Worm (Caenorhabditis elegans): ENCODE data around the gene srv-11.

srv-11 gene

DNA sequence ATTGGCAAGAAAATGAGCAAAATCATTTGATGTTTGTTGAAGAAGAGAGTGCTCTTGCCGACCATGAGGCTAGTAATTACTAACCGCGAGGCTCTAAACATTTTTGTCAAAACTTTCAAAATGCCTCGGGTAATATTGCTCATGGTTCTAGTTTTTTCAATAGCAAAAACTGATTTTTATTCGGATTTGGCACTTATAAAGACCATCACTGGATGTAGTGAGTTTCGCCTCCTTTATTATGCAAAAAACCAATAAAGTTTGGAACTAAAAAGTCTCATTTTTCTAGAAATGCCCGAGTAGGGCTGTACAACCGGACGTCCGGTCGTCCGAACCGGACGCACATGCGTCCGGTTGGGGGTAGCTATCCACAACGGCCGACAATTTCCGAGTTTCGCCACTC, 11.6 kb upstream of the srv-11 start, which contains the start of the genes hpa-1 and irld-39:
hpa-1 (minus strand) TSS at position 101 of the 400 bp plus-strand sequence.
irld-39 (plus strand) TSS at position 121 of the 400 bp plus-strand sequence.
- no peak for TF ChIP-seq ztf-11 (tag; optimal IDR thresholded peaks at IDR 0.05)

DNA sequence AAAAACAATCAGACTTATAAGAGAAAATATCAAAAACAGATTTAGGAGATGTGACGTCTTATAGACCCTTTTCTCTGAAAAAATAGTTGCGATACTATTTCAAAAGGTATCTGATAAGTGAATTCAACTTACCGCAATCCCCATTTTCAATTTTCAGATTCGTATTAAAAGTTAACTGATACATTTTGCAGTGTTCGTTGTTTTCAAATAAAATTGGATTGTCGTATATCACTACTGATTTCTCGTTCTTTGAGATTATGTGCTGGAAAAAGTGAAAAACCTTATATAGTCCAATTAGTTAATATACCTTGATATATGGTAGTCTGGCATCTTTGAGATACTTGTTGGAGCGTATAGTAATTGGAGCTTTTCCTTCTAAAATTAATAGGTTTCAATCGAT, 9.0 kb upstream of the srv-11 start:
- TF ChIP-seq lsy-12 (tag; optimal IDR thresholded peaks at IDR 0.05) (no peak), fkh-10 (GFP tag; optimal IDR thresholded peaks at IDR 0.05) (no peak), nhr-67 (tag; optimal IDR thresholded peaks at IDR 0.05) (no peak), ceh-16 (tag; optimal IDR thresholded peaks at IDR 0.05) (no peak), ceh-28 (tag; optimal IDR thresholded peaks at IDR 0.05) (no peak), nhr-237 (tag; optimal IDR thresholded peaks at IDR 0.05) (no peak), nhr-23 (tag; optimal IDR thresholded peaks at IDR 0.05) (no peak), elt-2 (tag; optimal IDR thresholded peaks at IDR 0.05) (no peak), lin-15B (tag; optimal IDR thresholded peaks at IDR 0.05) (no peak), ceh-82 (tag; optimal IDR thresholded peaks at IDR 0.05) (no peak), ama-1 (optimal IDR thresholded peaks at IDR 0.05) (no peak), fos-1 (tag; optimal IDR thresholded peaks at IDR 0.05) (no peak), nhr-28 (tag; optimal IDR thresholded peaks at IDR 0.05) (no peak), sea-2 (GFP tag; optimal IDR thresholded peaks at IDR 0.05) (no peak), daf-12 (tag; optimal IDR thresholded peaks at IDR 0.05) (no peak), snpc-4 (tag; optimal IDR thresholded peaks at IDR 0.05) (no peak), tbx-2 (tag; optimal IDR thresholded peaks at IDR 0.05) (no peak), ztf-11 (tag; optimal IDR thresholded peaks at IDR 0.05) (no peak)

DNA sequence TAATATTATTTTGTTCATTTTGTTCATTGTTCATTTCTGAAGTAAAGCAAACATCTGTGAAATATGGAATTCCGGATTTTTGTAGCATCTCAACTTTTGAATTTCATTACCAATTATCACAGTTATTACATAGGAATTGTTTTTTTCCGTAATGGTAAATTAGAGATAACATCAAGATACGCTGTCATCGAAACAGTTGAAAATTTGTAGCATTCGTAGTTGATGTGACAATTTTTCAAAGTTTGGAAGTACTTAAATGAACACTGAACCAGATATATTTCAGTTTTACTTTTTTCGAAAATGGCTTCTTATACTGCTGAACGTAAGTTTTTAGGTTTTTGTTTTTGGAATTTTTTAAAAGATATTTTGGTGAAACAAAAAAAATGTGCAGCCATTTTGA, 4.3 kb upstream of the srv-11 start, which contains the start of gene H25K10.4:
H25K10.4 (plus strand) TSS at position 301 of the 400 bp plus-strand sequence.
- no peak for TF ChIP-seq nhr-43 (tag; optimal IDR thresholded peaks at IDR 0.05; ENCODE audit: poor library complexity, severe bottlenecking)
- no peak for TF ChIP-seq aly-2 (tag; optimal IDR thresholded peaks at IDR 0.05)
- TF ChIP-seq skn-1 (tag; optimal IDR thresholded peaks at IDR 0.05): no peak
- no peak for TF ChIP-seq nhr-23 (tag; optimal IDR thresholded peaks at IDR 0.05)
- TF ChIP-seq nhr-77 (tag; optimal IDR thresholded peaks at IDR 0.05): no peak
- no peak for TF ChIP-seq ceh-16 (tag; optimal IDR thresholded peaks at IDR 0.05)
- no peak for TF ChIP-seq lin-39 (tag; optimal IDR thresholded peaks at IDR 0.05)
- TF ChIP-seq hmg-11 (tag; optimal IDR thresholded peaks at IDR 0.05): no peak
- no peak for TF ChIP-seq fos-1 (tag; optimal IDR thresholded peaks at IDR 0.05)
- TF ChIP-seq ztf-4 (tag; optimal IDR thresholded peaks at IDR 0.05): no peak
- no peak for TF ChIP-seq ama-1 (optimal IDR thresholded peaks at IDR 0.05)

DNA sequence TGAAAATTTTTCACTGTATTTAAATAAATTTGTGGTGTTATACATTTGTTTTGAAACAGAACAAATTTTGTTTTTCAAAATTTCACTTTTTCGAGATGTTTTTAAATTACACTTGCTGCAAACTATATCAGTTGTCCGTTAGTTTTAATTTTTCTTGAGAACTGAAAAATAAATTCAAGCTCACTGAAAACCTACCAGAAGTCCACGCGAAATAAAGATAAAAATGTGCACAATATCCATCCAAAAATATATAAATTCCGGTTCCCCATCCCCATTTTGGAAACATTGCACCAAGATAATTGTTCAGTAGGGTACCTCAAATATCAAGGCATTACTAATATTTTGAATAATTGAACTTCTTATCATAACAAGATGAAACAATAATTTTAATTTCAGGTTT, 771 bp downstream of the srv-11 start:
- no peak for TF ChIP-seq lin-15B (tag; optimal IDR thresholded peaks at IDR 0.05)
- no peak for TF ChIP-seq lin-39 (tag; optimal IDR thresholded peaks at IDR 0.05)
- TF ChIP-seq aly-2 (tag; optimal IDR thresholded peaks at IDR 0.05): no peak
- TF ChIP-seq ceh-16 (tag; optimal IDR thresholded peaks at IDR 0.05): no peak
- no peak for TF ChIP-seq nhr-43 (tag; optimal IDR thresholded peaks at IDR 0.05; ENCODE audit: poor library complexity, severe bottlenecking)
- TF ChIP-seq R02D3.7 (tag; optimal IDR thresholded peaks at IDR 0.05): no peak
- no peak for TF ChIP-seq fos-1 (tag; optimal IDR thresholded peaks at IDR 0.05)
- no peak for TF ChIP-seq nhr-77 (tag; optimal IDR thresholded peaks at IDR 0.05)
- no peak for TF ChIP-seq nhr-237 (tag; optimal IDR thresholded peaks at IDR 0.05)
- no peak for TF ChIP-seq ztf-4 (tag; optimal IDR thresholded peaks at IDR 0.05)
- no peak for TF ChIP-seq fkh-10 (GFP tag; optimal IDR thresholded peaks at IDR 0.05)
- no peak for TF ChIP-seq unc-62 (GFP tag; optimal IDR thresholded peaks at IDR 0.05)
- no peak for TF ChIP-seq tbx-2 (tag; optimal IDR thresholded peaks at IDR 0.05)
- TF ChIP-seq ztf-11 (tag; optimal IDR thresholded peaks at IDR 0.05): no peak
- no peak for TF ChIP-seq mdl-1 (tag; optimal IDR thresholded peaks at IDR 0.05)
- TF ChIP-seq jun-1 (tag; optimal IDR thresholded peaks at IDR 0.05): no peak
- no peak for TF ChIP-seq daf-12 (tag; optimal IDR thresholded peaks at IDR 0.05)
- no peak for TF ChIP-seq elt-2 (tag; optimal IDR thresholded peaks at IDR 0.05)
- TF ChIP-seq pha-4 (tag; optimal IDR thresholded peaks at IDR 0.05): no peak
- no peak for TF ChIP-seq snpc-4 (tag; optimal IDR thresholded peaks at IDR 0.05)

DNA sequence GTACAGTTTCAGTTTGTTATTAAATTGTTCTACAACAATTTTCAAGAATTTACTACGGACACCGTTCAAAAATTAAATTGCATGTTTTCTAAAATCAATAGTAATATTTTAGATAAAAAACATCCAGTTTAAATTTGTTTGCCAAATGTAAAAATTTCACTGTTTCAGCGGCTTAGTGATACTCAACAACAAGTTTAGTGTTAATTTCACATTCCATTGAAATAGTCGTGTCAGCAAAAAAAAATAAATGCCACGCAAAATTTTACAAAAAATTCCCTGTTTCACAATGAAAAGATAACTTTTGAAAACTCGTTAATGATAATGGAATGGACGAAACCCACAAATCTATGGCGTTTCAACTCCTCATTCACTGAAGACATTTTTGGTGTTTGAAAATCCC, 5.3 kb downstream of the srv-11 start:
- TF ChIP-seq nfya-1 (tag; optimal IDR thresholded peaks at IDR 0.05; ENCODE audit: insufficient read depth): no peak
- no peak for TF ChIP-seq nhr-76 (tag; optimal IDR thresholded peaks at IDR 0.05)
- no peak for TF ChIP-seq mdl-1 (tag; optimal IDR thresholded peaks at IDR 0.05)
- no peak for TF ChIP-seq ama-1 (optimal IDR thresholded peaks at IDR 0.05)
- no peak for TF ChIP-seq tbx-2 (tag; optimal IDR thresholded peaks at IDR 0.05)
- no peak for TF ChIP-seq eor-1 (tag; optimal IDR thresholded peaks at IDR 0.05)
- TF ChIP-seq elt-2 (tag; optimal IDR thresholded peaks at IDR 0.05): no peak
- TF ChIP-seq ceh-9 (tag; optimal IDR thresholded peaks at IDR 0.05): no peak
- TF ChIP-seq nhr-77 (tag; optimal IDR thresholded peaks at IDR 0.05): no peak
- no peak for TF ChIP-seq elt-3 (tag; optimal IDR thresholded peaks at IDR 0.05)
- TF ChIP-seq nhr-67 (tag; optimal IDR thresholded peaks at IDR 0.05): no peak
- no peak for TF ChIP-seq fkh-10 (GFP tag; optimal IDR thresholded peaks at IDR 0.05)
- TF ChIP-seq fkh-2 (tag; optimal IDR thresholded peaks at IDR 0.05): no peak
